Worm (Caenorhabditis elegans): ENCODE data around the gene lgc-35.

ce11 chrII:12806602-12807182, 33.3 kb downstream of the lgc-35 start, which contains the start of gene spds-1:
- TF ChIP-seq nhr-12 (tag; optimal IDR thresholded peaks at IDR 0.05) (no peak), lin-39 (tag; optimal IDR thresholded peaks at IDR 0.05) (no peak)
